Fruit fly (Drosophila melanogaster) whole organism, embryonic: ENCODE data around the gene Sfp26Ad.

Experiments
- CG11085 ChIP-seq: fragments of 200-800 bp; sonication (Bioruptor generic); IDR thresholded peaks from 2 replicates; pipeline ENCODE4 v1.3.6; 2022; ENCODE audit warnings: missing biosample characterization, missing genetic modification characterization
- CG11695 ChIP-seq: fragments of 200-800 bp; sonication (Bioruptor generic); IDR thresholded peaks from 3 replicates; pipeline ENCODE4 v1.3.6; 2022; ENCODE audit warnings: missing biosample characterization, missing genetic modification characterization
- CG13624 ChIP-seq: fragments of 200-800 bp; sonication (Bioruptor generic); optimal IDR thresholded peaks from 2 replicates; lab custom pipeline; 2016; ENCODE audit warnings: missing biosample characterization, missing genetic modification characterization
- CG14710 ChIP-seq: fragments of 200-800 bp; sonication (Bioruptor generic); optimal IDR thresholded peaks from 3 replicates; lab custom pipeline; 2019; ENCODE audit warnings: missing biosample characterization, mild to moderate bottlenecking, missing genetic modification characterization, moderate library complexity
- CG16779 ChIP-seq: fragments of 200-800 bp; sonication (Bioruptor generic); IDR thresholded peaks from 2 replicates; pipeline ENCODE4 v1.3.6; 2022; ENCODE audit warnings: missing biosample characterization, missing genetic modification characterization
- CG17328 ChIP-seq: fragments of 200-800 bp; sonication (Bioruptor generic); IDR thresholded peaks from 2 replicates; pipeline ENCODE4 v1.3.6; 2022; ENCODE audit warnings: missing biosample characterization, missing genetic modification characterization
- CG17612 ChIP-seq: fragments of 200-800 bp; sonication (Bioruptor generic); IDR thresholded peaks from 2 replicates; pipeline ENCODE4 v1.3.6; 2022; ENCODE audit warnings: missing biosample characterization, missing genetic modification characterization
- CG17829 ChIP-seq: fragments of 200-800 bp; optimal IDR thresholded peaks from 2 replicates; lab custom pipeline; 2019; ENCODE audit warnings: missing biosample characterization, mild to moderate bottlenecking, missing genetic modification characterization, moderate library complexity
- CG2116 ChIP-seq: fragments of 200-800 bp; sonication (Bioruptor generic); optimal IDR thresholded peaks from 3 replicates; lab custom pipeline; 2018; ENCODE audit warnings: missing biosample characterization, mild to moderate bottlenecking, missing genetic modification characterization
- CG2120 ChIP-seq: fragments of 200-800 bp; sonication (Bioruptor generic); optimal IDR thresholded peaks from 3 replicates; lab custom pipeline; 2016; ENCODE audit warnings: missing biosample characterization, missing genetic modification characterization
- CG2889 ChIP-seq: fragments of 200-800 bp; sonication (Bioruptor generic); IDR thresholded peaks from 3 replicates; pipeline ENCODE4 v1.3.6; 2022; ENCODE audit warnings: missing biosample characterization, missing genetic modification characterization
- CG30020 ChIP-seq: fragments of 200-800 bp; optimal IDR thresholded peaks from 2 replicates; lab custom pipeline; 2019; ENCODE audit warnings: missing biosample characterization, mild to moderate bottlenecking, missing genetic modification characterization, moderate library complexity
- CG34422 ChIP-seq: fragments of 200-800 bp; sonication (Bioruptor generic); IDR thresholded peaks from 3 replicates; pipeline ENCODE4 v1.3.6; 2022; ENCODE audit warnings: missing biosample characterization, missing genetic modification characterization
- CG3726 ChIP-seq: fragments of 200-800 bp; sonication (Bioruptor generic); IDR thresholded peaks from 3 replicates; pipeline ENCODE4, ENCODE4 v1.3.6; 2022; ENCODE audit warnings: missing biosample characterization, missing genetic modification characterization
- CG43689 ChIP-seq: fragments of 200-800 bp; sonication (Bioruptor generic); IDR thresholded peaks from 2 replicates; pipeline ENCODE4 v1.3.6; 2022; ENCODE audit warnings: missing biosample characterization, missing genetic modification characterization
- CG6254 ChIP-seq: fragments of 200-800 bp; sonication (Bioruptor generic); optimal IDR thresholded peaks from 3 replicates; lab custom pipeline; 2017; ENCODE audit warnings: mild to moderate bottlenecking, missing biosample characterization, missing genetic modification reagents, missing genetic modification characterization
- CG6272 ChIP-seq: fragments of 200-800 bp; sonication (Bioruptor generic); IDR thresholded peaks from 2 replicates; pipeline ENCODE4 v1.3.6; 2022; ENCODE audit warnings: missing biosample characterization, missing genetic modification characterization
- CG6854 ChIP-seq: fragments of 200-800 bp; sonication (Bioruptor generic); optimal IDR thresholded peaks from 3 replicates; lab custom pipeline; 2017; ENCODE audit warnings: missing biosample characterization, mild to moderate bottlenecking, missing genetic modification characterization
- CG8944 ChIP-seq: fragments of 200-800 bp; sonication (Bioruptor generic); optimal IDR thresholded peaks from 3 replicates; lab custom pipeline; 2016; ENCODE audit warnings: missing biosample characterization, missing genetic modification characterization
- CG9817 ChIP-seq: fragments of 200-800 bp; sonication (Bioruptor generic); optimal IDR thresholded peaks from 2 replicates; lab custom pipeline; 2018; ENCODE audit warnings: missing biosample characterization, mild to moderate bottlenecking, missing genetic modification characterization, moderate library complexity
- CTCF ChIP-seq: fragments of 200-800 bp; sonication (Bioruptor generic); optimal IDR thresholded peaks from 2 replicates; lab custom pipeline; 2017; ENCODE audit warnings: missing biosample characterization, mild to moderate bottlenecking, missing genetic modification characterization, moderate library complexity
- D19B ChIP-seq: fragments of 200-800 bp; sonication (Bioruptor generic); optimal IDR thresholded peaks from 2 replicates; lab custom pipeline; 2017; ENCODE audit warnings: missing biosample characterization, mild to moderate bottlenecking, missing genetic modification characterization
- ERR ChIP-seq: fragments of 200-800 bp; sonication (Bioruptor generic); optimal IDR thresholded peaks from 2 replicates; lab custom pipeline; 2016; ENCODE audit warnings: missing biosample characterization, missing genetic modification characterization
- Fer3 ChIP-seq: fragments of 200-800 bp; sonication (Bioruptor generic); optimal IDR thresholded peaks from 2 replicates; lab custom pipeline; 2018; ENCODE audit warnings: missing biosample characterization, mild to moderate bottlenecking, missing genetic modification characterization, moderate library complexity
- Kr ChIP-seq: fragments of 200-800 bp; sonication (Bioruptor generic); optimal IDR thresholded peaks from 2 replicates; lab custom pipeline; 2017; ENCODE audit warnings: missing biosample characterization, mild to moderate bottlenecking, missing genetic modification characterization
- Max ChIP-seq: fragments of 200-800 bp; sonication (Bioruptor generic); optimal IDR thresholded peaks from 2 replicates; lab custom pipeline; 2016; ENCODE audit warnings: missing biosample characterization, mild to moderate bottlenecking, missing genetic modification characterization
- Med ChIP-seq: fragments of 200-800 bp; sonication (Bioruptor generic); peaks from one replicate; lab custom pipeline; 2016; ENCODE audit warnings: missing biosample characterization, missing genetic modification characterization, mild to moderate bottlenecking, inconsistent platforms, moderate library complexity
- Mrtf ChIP-seq: fragments of 200-800 bp; sonication (Bioruptor generic); IDR thresholded peaks from 3 replicates; pipeline ENCODE4 v1.3.6; 2022; ENCODE audit warnings: missing biosample characterization, missing genetic modification characterization
- Nf-YC ChIP-seq: fragments of 200-800 bp; optimal IDR thresholded peaks from 3 replicates; lab custom pipeline; 2019; ENCODE audit warnings: missing biosample characterization, mild to moderate bottlenecking, missing genetic modification characterization, moderate library complexity
- Opbp ChIP-seq: fragments of 200-800 bp; sonication (Bioruptor generic); IDR thresholded peaks from 3 replicates; pipeline ENCODE4 v1.3.6; 2022; ENCODE audit warnings: missing biosample characterization, missing genetic modification characterization; ENCODE audit not compliant: partially characterized antibody
- Sox102F ChIP-seq: fragments of 200-800 bp; sonication (Bioruptor generic); optimal IDR thresholded peaks from 2 replicates; lab custom pipeline; 2018; ENCODE audit warnings: missing biosample characterization, mild to moderate bottlenecking, missing genetic modification characterization, moderate library complexity
- Spps ChIP-seq: fragments of 200-800 bp; sonication (Bioruptor generic); optimal IDR thresholded peaks from 2 replicates; lab custom pipeline; 2018; ENCODE audit warnings: missing biosample characterization, mild to moderate bottlenecking, missing genetic modification characterization
- Sry-β ChIP-seq: fragments of 200-800 bp; sonication (Bioruptor generic); optimal IDR thresholded peaks from 2 replicates; lab custom pipeline; 2018; ENCODE audit warnings: missing biosample characterization, mild to moderate bottlenecking, missing genetic modification characterization, moderate library complexity
- Tbp ChIP-seq: fragments of >200 bp; optimal IDR thresholded peaks from 2 replicates; lab custom pipeline; 2018; ENCODE audit warnings: missing biosample characterization, missing genetic modification characterization
- ac ChIP-seq: fragments of 200-800 bp; sonication (Bioruptor generic); optimal IDR thresholded peaks from 3 replicates; lab custom pipeline; 2017; ENCODE audit warnings: missing biosample characterization, mild to moderate bottlenecking, missing genetic modification characterization
- al ChIP-seq: fragments of 200-800 bp; sonication (Bioruptor generic); IDR thresholded peaks from 2 replicates; pipeline ENCODE4 v1.3.6; 2022; ENCODE audit warnings: missing biosample characterization, missing genetic modification characterization
- ash1 ChIP-seq: fragments of 200-800 bp; sonication (Bioruptor generic); optimal IDR thresholded peaks from 2 replicates; lab custom pipeline; 2018; ENCODE audit warnings: missing biosample characterization, mild to moderate bottlenecking, missing genetic modification characterization
- bab2 ChIP-seq: fragments of 200-800 bp; sonication (Bioruptor generic); optimal IDR thresholded peaks from 2 replicates; lab custom pipeline; 2016; ENCODE audit warnings: missing biosample characterization, missing genetic modification characterization
- cg ChIP-seq: fragments of 200-800 bp; sonication (Bioruptor generic); optimal IDR thresholded peaks from 3 replicates; lab custom pipeline; 2019; ENCODE audit warnings: missing biosample characterization, mild to moderate bottlenecking, missing genetic modification characterization, moderate library complexity
- chn ChIP-seq: fragments of 200-800 bp; sonication (Bioruptor generic); optimal IDR thresholded peaks from 2 replicates; lab custom pipeline; 2016; ENCODE audit warnings: missing biosample characterization, missing genetic modification characterization
- ci ChIP-seq: fragments of 200-800 bp; sonication (Bioruptor generic); IDR thresholded peaks from 3 replicates; pipeline ENCODE4 v1.3.6; 2022; ENCODE audit warnings: missing biosample characterization, missing genetic modification characterization
- fd64A ChIP-seq: fragments of 200-800 bp; sonication (Bioruptor generic); optimal IDR thresholded peaks from 3 replicates; lab custom pipeline; 2018; ENCODE audit warnings: missing biosample characterization, mild to moderate bottlenecking, missing genetic modification characterization
- gsb-n ChIP-seq: fragments of 200-800 bp; sonication (Bioruptor generic); optimal IDR thresholded peaks from 3 replicates; lab custom pipeline; 2018; ENCODE audit warnings: missing biosample characterization, mild to moderate bottlenecking, missing genetic modification characterization
- kay ChIP-seq: fragments of 200-800 bp; sonication (Bioruptor generic); optimal IDR thresholded peaks from 2 replicates; lab custom pipeline; 2016; ENCODE audit warnings: missing biosample characterization, missing genetic modification characterization
- nmo ChIP-seq: fragments of 200-800 bp; sonication (Bioruptor generic); optimal IDR thresholded peaks from 2 replicates; lab custom pipeline; 2018; ENCODE audit warnings: missing biosample characterization, mild to moderate bottlenecking, missing genetic modification characterization, moderate library complexity
- oc ChIP-seq: fragments of 200-800 bp; sonication (Bioruptor generic); optimal IDR thresholded peaks from 2 replicates; lab custom pipeline; 2018; ENCODE audit warnings: missing biosample characterization, mild to moderate bottlenecking, missing genetic modification characterization, moderate library complexity
- pros ChIP-seq: fragments of 200-800 bp; sonication (Bioruptor generic); optimal IDR thresholded peaks from 3 replicates; lab custom pipeline; 2019; ENCODE audit warnings: missing biosample characterization, mild to moderate bottlenecking, missing genetic modification characterization, moderate library complexity
- sd ChIP-seq: fragments of 200-800 bp; sonication (Bioruptor generic); optimal IDR thresholded peaks from 3 replicates; lab custom pipeline; 2018; ENCODE audit warnings: missing biosample characterization, mild to moderate bottlenecking, missing genetic modification characterization, moderate library complexity
- slbo ChIP-seq: fragments of 200-800 bp; sonication (Bioruptor generic); IDR thresholded peaks from 2 replicates; pipeline ENCODE4 v1.3.6; 2022; ENCODE audit warnings: missing biosample characterization, missing genetic modification characterization
- sug ChIP-seq: fragments of 200-800 bp; optimal IDR thresholded peaks from 2 replicates; lab custom pipeline; 2019; ENCODE audit warnings: missing biosample characterization, mild to moderate bottlenecking, missing genetic modification characterization, moderate library complexity
- trh ChIP-seq: fragments of 200-800 bp; sonication (Bioruptor generic); optimal IDR thresholded peaks from 2 replicates; lab custom pipeline; 2016; ENCODE audit warnings: missing biosample characterization, missing genetic modification characterization
- vfl ChIP-seq: fragments of 200-800 bp; sonication (Bioruptor generic); optimal IDR thresholded peaks from 2 replicates; lab custom pipeline; 2016; ENCODE audit warnings: missing biosample characterization, missing genetic modification characterization

Sfp26Ad gene

dm6 chr2L:5971093-5971808 lies 28.1 kb upstream of the Sfp26Ad start (continued):
- TF ChIP-seq sd (tag; lab: Kevin White, UChicago) = peak; percentile 55
- TF ChIP-seq Med (GFP tag; lab: Kevin White, UChicago) = peak; percentile 61
- TF ChIP-seq ERR (GFP tag; lab: Kevin White, UChicago) = no peak
- no peak for TF ChIP-seq chn (GFP tag; lab: Kevin White, UChicago)
- TF ChIP-seq CG17612 (GFP tag; lab: Robert Waterston, UW) = no peak
- no peak for TF ChIP-seq oc
- no peak for TF ChIP-seq CG6254 (GFP tag; lab: Kevin White, UChicago)
- no peak for TF ChIP-seq CG34422 (GFP tag; lab: Robert Waterston, UW)
- no peak for TF ChIP-seq CG11085
- TF ChIP-seq CTCF (GFP tag; lab: Kevin White, UChicago) = no peak
- no peak for TF ChIP-seq CG6272
- no peak for TF ChIP-seq trh (GFP tag; lab: Kevin White, UChicago)
- no peak for TF ChIP-seq CG30020 (tag; lab: Kevin White, UChicago)
- TF ChIP-seq CG2889 (GFP tag; lab: Robert Waterston, UW) = no peak
- TF ChIP-seq Sox102F (GFP tag; lab: Kevin White, UChicago) = no peak
- TF ChIP-seq nmo (GFP tag; lab: Kevin White, UChicago) = no peak
- TF ChIP-seq CG17829 (tag; lab: Kevin White, UChicago) = no peak
- no peak for TF ChIP-seq CG2120 (GFP tag; lab: Kevin White, UChicago)
- TF ChIP-seq CG8944 (GFP tag; lab: Kevin White, UChicago) = no peak
- TF ChIP-seq CG9817 (tag; lab: Kevin White, UChicago) = no peak
- TF ChIP-seq CG16779 = no peak
- TF ChIP-seq slbo = no peak
- TF ChIP-seq CG6854 = no peak
- TF ChIP-seq pros = no peak
- peak; percentile 19 for TF ChIP-seq sug (tag; lab: Kevin White, UChicago)
- TF ChIP-seq CG17328 (GFP tag; lab: Robert Waterston, UW) = no peak
- TF ChIP-seq CG14710 = no peak
- TF ChIP-seq Kr (GFP tag; lab: Kevin White, UChicago) = no peak
- TF ChIP-seq ci (GFP tag; lab: Robert Waterston, UW) = no peak
- TF ChIP-seq gsb-n (tag; lab: Kevin White, UChicago) = peak; percentile 6
- no peak for TF ChIP-seq vfl (GFP tag; lab: Kevin White, UChicago)
- TF ChIP-seq CG11695 (GFP tag; lab: Robert Waterston, UW) = no peak
- no peak for TF ChIP-seq kay
- no peak for TF ChIP-seq Tbp (GFP tag; lab: Kevin White, UChicago)
- no peak for TF ChIP-seq Sry-β (GFP tag; lab: Kevin White, UChicago)
- TF ChIP-seq CG2116 = no peak
- no peak for TF ChIP-seq al (GFP tag; lab: Robert Waterston, UW)
- TF ChIP-seq cg (GFP tag; lab: Kevin White, UChicago) = no peak
- no peak for TF ChIP-seq Max
- no peak for TF ChIP-seq CG13624
- no peak for TF ChIP-seq Opbp (GFP tag; lab: Robert Waterston, UW)
- TF ChIP-seq CG3726 (GFP tag; lab: Robert Waterston, UW) = no peak
- TF ChIP-seq fd64A (GFP tag; lab: Kevin White, UChicago) = no peak
- no peak for TF ChIP-seq ac
- TF ChIP-seq Fer3 (tag; lab: Kevin White, UChicago) = no peak
- no peak for TF ChIP-seq CG43689 (GFP tag; lab: Robert Waterston, UW)
- TF ChIP-seq bab2 (GFP tag; lab: Kevin White, UChicago) = no peak
- TF ChIP-seq Nf-YC (tag; lab: Kevin White, UChicago) = no peak
- TF ChIP-seq Spps (tag; lab: Kevin White, UChicago) = no peak
- no peak for TF ChIP-seq D19B (GFP tag; lab: Kevin White, UChicago)
- TF ChIP-seq Mrtf (GFP tag; lab: Robert Waterston, UW) = no peak
- no peak for TF ChIP-seq ash1 (GFP tag; lab: Kevin White, UChicago)
